Worm (Caenorhabditis elegans): ENCODE results near the gene arrd-1.

ce11 chrII:608757-609156 lies 18.5 kb upstream of the arrd-1 start, which contains the start of gene W04H10.1:
- no peak for TF ChIP-seq ama-1 (optimal IDR thresholded peaks at IDR 0.05)
- TF ChIP-seq ama-1 (GFP tag; optimal IDR thresholded peaks at IDR 0.05), result no peak
- no peak for TF ChIP-seq madf-10 (tag; optimal IDR thresholded peaks at IDR 0.05)
- TF ChIP-seq lsl-1 (GFP tag; optimal IDR thresholded peaks at IDR 0.05), result no peak
- TF ChIP-seq attf-6 (GFP tag; IDR thresholded peaks at IDR 0.05), result no peak
- TF ChIP-seq sea-2 (GFP tag; IDR thresholded peaks at IDR 0.05), result no peak
- no peak for TF ChIP-seq F23B12.7 (tag; optimal IDR thresholded peaks at IDR 0.05; ENCODE audit: insufficient read depth)
- no peak for TF ChIP-seq K11D2.4 (GFP tag; IDR thresholded peaks at IDR 0.05)
- no peak for TF ChIP-seq nfya-1 (tag; optimal IDR thresholded peaks at IDR 0.05; ENCODE audit: borderline replicate concordance, insufficient read depth)
- TF ChIP-seq lin-35 (GFP tag; optimal IDR thresholded peaks at IDR 0.05), result no peak
- no peak for TF ChIP-seq ceh-79 (tag; optimal IDR thresholded peaks at IDR 0.05)
- no peak for TF ChIP-seq F22D6.2 (tag; optimal IDR thresholded peaks at IDR 0.05)
- TF ChIP-seq unc-130 (GFP tag; optimal IDR thresholded peaks at IDR 0.05), result no peak
